Worm (Caenorhabditis elegans): ENCODE results near the gene rps-9.

rps-9 gene

DNA sequence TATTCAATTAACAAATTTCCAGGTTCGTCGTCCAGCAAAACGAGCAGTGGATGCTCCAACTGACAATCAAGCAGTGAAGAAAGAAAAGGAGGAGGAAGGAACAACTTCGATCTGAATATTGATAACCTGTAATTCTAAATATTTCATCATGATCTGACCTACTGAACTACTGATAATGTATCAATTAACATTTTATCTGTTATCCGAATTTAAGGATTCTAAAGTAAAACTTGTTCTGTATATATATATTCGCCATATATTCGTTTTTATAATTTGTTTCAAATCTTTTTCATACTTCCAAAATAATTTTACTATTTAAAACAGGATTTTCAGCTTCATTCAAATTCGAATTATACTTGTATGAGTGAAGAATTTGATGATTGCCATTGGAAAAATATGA, 18.3 kb downstream of the rps-9 start, which contains the start of gene apc-17:
apc-17 (plus strand) TSS at position 301 of the 400 bp plus-strand sequence.
- TF ChIP-seq W03F9.2 (tag; optimal IDR thresholded peaks at IDR 0.05) (no peak), him-1 (tag; optimal IDR thresholded peaks at IDR 0.05) (no peak), dao-5 (tag; optimal IDR thresholded peaks at IDR 0.05) (no peak)

DNA sequence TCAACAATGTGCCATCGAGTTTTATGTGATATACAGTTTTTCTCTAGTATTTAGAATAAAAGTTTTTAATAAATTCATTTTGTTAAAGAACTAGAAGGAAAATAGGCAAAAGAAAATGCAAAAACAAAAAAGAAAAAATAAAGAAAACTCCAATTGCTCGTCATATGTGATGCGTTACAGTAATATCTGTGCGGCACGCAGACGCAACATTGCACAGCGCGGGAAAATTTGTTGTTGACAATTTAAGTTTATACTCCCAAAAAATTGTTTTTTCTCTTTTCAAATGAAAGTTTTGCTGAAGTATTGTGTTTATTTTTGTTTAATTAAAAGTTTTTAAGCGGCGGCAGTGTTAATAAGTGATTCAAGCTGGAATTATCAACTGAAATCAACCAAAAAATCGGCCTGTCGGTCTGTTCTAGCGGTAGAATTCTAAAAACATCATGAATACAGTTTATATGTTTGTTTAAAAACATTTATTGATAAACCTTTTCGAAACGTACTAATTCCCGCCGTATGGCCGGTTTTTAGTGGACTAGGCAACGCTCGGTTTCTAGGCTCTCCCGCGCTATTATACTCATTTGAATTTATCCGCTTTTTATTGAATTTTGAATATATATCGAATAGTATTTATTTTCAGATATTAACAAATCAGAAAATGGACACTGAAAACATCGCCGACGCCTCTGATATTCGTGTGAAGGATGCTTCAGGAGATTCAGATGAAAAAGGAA, 20.0 kb downstream of the rps-9 start, which contains the start of gene nasp-1:
nasp-1 (plus strand) TSS at position 632 of the 731 bp plus-strand sequence.
- TF ChIP-seq W03F9.2 (tag; optimal IDR thresholded peaks at IDR 0.05): peak; percentile 8
- no peak for TF ChIP-seq dao-5 (tag; optimal IDR thresholded peaks at IDR 0.05)
- no peak for TF ChIP-seq him-1 (tag; optimal IDR thresholded peaks at IDR 0.05)

DNA sequence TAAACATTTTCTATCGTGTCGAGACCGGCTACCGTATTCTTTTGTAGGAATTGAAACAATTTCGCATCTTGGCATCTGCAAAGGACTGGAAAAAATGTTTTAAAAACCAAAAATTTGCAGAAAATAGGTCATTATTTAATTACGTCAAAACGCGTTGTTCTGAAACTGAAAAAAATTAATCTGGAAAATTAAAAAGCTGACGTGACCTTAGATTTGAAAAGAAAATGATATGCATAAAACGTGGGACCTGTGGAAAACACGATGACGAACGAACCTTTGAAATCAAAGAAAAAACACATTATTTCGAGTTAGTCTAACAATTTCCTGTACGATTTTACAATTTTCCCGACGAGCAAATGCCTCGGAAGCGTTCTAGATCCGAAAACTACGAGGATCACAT, 22.0 kb downstream of the rps-9 start, which contains the start of gene C09H10.9:
C09H10.9 (plus strand) TSS at position 301 of the 400 bp plus-strand sequence.
- TF ChIP-seq dao-5 (tag; optimal IDR thresholded peaks at IDR 0.05) (no peak), W03F9.2 (tag; optimal IDR thresholded peaks at IDR 0.05) (no peak), him-1 (tag; optimal IDR thresholded peaks at IDR 0.05) (no peak)

DNA sequence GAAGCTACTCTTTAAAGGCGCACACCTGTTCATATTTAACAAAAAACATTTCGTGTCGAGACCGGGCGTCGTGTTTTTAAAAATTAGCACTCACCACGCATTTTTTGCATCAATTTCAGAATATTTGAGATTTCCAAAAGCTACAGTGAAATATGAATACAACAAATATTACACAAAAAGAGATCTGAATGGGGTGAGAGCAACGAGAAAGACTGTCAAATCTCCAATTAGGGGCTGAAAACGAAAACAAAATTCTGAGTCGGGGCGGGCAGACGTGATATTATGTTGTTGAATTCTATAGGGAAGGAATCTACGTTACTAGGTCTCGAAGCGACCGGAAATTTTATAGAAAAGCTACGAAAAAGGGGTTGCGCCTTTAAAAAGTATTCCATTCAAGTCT, 22.5 kb downstream of the rps-9 start, which contains the start of gene C09H10.5:
C09H10.5 (minus strand) TSS at position 101 of the 400 bp plus-strand sequence.
- TF ChIP-seq dao-5 (tag; optimal IDR thresholded peaks at IDR 0.05): no peak
- TF ChIP-seq W03F9.2 (tag; optimal IDR thresholded peaks at IDR 0.05): no peak
- no peak for TF ChIP-seq him-1 (tag; optimal IDR thresholded peaks at IDR 0.05)

DNA sequence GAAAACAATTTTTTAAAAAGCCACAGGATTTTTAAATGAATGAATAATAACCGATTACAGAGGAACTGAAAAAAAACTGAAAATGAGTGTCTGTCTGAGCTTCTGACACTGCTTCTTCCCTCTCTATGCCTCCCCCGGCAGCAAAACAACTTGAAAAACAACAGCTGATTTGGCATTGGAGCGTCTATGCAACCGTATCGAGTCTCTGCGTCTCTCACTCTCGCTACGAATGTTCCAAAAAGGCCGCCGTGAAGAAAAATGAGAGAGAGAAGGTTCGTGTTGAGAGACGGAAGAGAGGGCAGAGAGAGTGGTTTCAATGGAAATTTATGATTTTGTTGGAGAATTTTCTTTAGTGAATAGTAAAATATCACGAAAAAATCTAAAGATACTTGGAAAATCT, 23.1 kb downstream of the rps-9 start:
- peak; percentile 64 for TF ChIP-seq W03F9.2 (tag; optimal IDR thresholded peaks at IDR 0.05)
- TF ChIP-seq dao-5 (tag; optimal IDR thresholded peaks at IDR 0.05): no peak

DNA sequence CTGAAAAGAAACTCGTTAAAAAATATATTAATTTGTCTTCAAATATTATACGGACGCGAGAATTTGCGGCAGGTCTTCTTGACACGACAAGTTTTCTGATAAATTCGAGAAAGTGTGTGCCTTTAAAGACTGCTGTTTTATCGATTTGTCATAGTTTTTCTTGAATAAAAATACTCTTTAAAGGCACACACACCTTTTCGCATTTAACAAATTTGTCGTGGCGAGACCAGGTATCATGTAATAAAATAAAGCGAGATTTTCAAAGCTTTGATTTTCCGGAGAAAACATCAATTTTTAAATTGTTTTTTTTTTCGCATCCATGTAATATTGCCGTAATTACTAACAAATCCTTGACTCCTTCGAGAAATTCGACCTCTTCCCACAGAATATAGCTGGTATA, 25.0 kb downstream of the rps-9 start:
- TF ChIP-seq him-1 (tag; optimal IDR thresholded peaks at IDR 0.05): no peak
- no peak for TF ChIP-seq W03F9.2 (tag; optimal IDR thresholded peaks at IDR 0.05)
- no peak for TF ChIP-seq dao-5 (tag; optimal IDR thresholded peaks at IDR 0.05)

DNA sequence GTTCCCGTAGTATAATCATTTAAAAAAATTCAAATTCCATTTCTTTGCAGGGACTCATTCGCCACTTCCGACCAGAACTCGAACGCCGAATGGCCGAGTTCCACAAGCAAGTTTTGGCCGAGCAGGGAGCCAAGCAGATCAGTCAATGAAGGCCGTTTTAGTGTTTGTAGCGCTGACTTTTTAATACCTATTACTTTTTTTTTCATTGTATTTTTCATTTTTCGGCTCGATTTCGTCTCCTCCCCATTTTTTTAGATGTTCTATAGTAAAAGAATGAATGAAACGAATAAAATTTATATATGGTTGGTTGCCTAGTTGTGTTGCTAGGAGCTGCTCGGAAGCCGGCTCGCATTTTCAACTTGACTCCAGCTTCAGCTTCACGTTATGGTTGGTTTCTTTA, 26.3 kb downstream of the rps-9 start, which contains the start of gene C09H10.4:
C09H10.4 (plus strand) TSS at position 301 of the 400 bp plus-strand sequence.
- TF ChIP-seq dao-5 (tag; optimal IDR thresholded peaks at IDR 0.05) (no peak), him-1 (tag; optimal IDR thresholded peaks at IDR 0.05) (no peak), W03F9.2 (tag; optimal IDR thresholded peaks at IDR 0.05) (no peak)

DNA sequence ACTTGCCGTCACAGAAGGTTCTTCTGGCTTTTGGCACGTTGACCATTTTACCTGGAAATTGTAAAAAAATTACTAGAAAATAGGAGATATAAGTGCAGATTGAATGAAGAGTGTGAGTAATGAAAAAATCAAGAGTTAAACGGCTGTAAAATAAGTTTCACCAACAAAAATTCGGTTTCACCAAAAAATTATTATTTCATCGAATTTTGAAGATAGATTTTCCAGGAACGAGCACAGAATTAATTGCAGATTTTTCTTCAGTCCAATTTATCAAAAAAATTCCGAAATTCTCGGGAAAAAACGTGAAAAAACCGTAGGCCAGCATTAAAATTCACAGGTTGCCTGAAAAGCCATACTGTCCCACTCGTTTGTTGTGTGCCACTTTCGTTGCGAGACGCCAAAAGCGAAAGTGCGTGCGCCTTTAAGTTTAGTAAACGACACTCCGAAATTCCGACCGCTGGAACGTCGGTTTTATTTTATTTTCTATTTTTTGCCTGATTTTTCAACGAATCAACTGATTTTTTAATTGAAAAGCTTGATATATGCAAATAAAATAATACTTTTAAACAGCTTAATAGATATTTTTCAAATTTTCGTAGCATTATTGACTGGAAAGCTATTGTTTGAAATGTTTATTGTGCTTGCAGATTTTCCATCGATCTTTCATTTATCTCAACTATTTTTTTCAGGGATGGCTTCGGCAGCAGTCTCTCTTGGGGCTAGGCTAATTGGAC, 28.8 kb downstream of the rps-9 start, which contains the start of the genes rpl-36.A and nuo-1:
rpl-36.A (minus strand) TSS at position 51 of the 734 bp plus-strand sequence.
nuo-1 (plus strand) TSS at position 684 of the 734 bp plus-strand sequence.
- no peak for TF ChIP-seq dao-5 (tag; optimal IDR thresholded peaks at IDR 0.05)
- TF ChIP-seq him-1 (tag; optimal IDR thresholded peaks at IDR 0.05): peak; percentile 28
- peak; percentile 87 for TF ChIP-seq W03F9.2 (tag; optimal IDR thresholded peaks at IDR 0.05)

DNA sequence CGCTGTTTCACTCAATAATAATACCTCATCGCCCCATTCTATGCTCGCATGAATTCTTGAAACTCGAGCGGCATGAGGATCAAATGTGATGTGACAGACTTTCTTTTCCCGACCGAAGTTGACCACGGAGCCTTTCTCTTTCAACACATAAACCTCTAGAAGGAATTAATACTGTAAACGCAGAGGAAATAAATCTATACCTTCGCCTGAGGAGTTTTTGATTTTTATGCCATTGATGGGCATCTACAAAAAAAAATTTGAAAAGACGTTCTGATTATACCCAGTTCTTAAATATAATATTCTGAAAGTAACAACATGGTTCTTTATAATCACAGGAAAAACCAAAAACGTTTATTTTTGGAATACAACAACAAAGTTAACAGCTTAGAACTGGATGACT, 29.9 kb downstream of the rps-9 start, which contains the start of gene nbs-1:
nbs-1 (minus strand) TSS at position 246 of the 400 bp plus-strand sequence.
- TF ChIP-seq W03F9.2 (tag; optimal IDR thresholded peaks at IDR 0.05): no peak
- no peak for TF ChIP-seq dao-5 (tag; optimal IDR thresholded peaks at IDR 0.05)
- no peak for TF ChIP-seq him-1 (tag; optimal IDR thresholded peaks at IDR 0.05)

DNA sequence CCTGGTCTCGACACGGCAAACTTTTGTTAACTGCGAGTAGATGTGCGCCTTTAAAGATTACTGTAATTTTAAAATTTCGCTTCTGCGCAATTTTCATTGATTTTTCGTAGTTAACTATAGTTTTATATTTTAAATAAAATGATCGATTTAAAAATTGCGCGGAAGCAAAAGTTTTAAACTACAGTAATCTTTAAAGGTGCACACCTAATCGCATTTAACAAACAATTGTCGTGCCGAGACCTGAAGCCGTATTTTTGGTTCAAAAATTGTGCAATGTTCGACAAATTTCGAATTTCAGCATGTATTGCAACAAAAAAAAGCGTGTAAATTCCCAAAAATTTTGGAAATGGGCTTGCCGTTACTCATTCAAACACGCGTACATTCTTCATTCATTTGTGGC, 31.7 kb downstream of the rps-9 start:
- TF ChIP-seq W03F9.2 (tag; optimal IDR thresholded peaks at IDR 0.05) (no peak), him-1 (tag; optimal IDR thresholded peaks at IDR 0.05) (no peak), dao-5 (tag; optimal IDR thresholded peaks at IDR 0.05) (no peak)

DNA sequence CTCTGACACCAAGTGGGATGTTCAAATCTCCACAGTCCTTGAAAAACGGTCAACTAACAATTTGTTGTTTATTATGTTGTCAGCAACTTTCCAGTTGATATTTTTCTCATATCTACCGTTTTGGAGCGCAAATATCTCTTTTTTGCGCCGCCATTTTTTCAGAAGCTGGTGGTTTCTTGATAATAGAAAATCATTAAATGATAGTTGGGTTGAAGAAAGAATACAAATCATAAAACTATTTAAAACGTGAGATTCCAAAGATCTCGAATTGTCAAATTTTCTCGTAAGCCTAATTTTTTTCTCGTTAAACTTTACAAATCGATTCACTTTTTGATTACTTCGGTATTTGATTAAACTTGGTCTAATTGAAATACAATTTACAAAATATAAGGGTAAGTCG, 33.7 kb downstream of the rps-9 start, which contains the start of gene rpl-42:
rpl-42 (plus strand) TSS at position 301 of the 400 bp plus-strand sequence.
- TF ChIP-seq W03F9.2 (tag; optimal IDR thresholded peaks at IDR 0.05) (no peak), him-1 (tag; optimal IDR thresholded peaks at IDR 0.05) (no peak), dao-5 (tag; optimal IDR thresholded peaks at IDR 0.05) (no peak)

DNA sequence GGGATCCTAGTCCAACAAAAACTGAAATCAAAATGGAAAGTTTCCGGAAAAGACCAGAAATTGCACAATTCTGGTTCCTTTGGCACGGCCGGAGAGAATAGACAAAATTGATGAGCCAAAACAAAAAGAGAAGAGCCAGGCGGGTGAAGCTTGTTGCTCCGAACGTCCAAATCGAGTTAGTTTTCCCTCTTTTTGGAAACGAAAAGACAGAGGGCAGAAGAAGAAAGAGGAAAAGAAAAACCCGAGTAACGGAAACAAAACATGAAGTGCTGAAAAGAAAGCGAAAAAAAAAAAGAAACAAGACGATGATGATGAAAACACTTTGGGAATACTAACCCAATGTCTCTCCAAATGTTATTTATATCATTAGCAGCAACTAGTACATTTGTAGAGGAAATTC, 34.6 kb downstream of the rps-9 start:
- TF ChIP-seq dao-5 (tag; optimal IDR thresholded peaks at IDR 0.05) (no peak), him-1 (tag; optimal IDR thresholded peaks at IDR 0.05) (no peak), W03F9.2 (tag; optimal IDR thresholded peaks at IDR 0.05) (no peak)

DNA sequence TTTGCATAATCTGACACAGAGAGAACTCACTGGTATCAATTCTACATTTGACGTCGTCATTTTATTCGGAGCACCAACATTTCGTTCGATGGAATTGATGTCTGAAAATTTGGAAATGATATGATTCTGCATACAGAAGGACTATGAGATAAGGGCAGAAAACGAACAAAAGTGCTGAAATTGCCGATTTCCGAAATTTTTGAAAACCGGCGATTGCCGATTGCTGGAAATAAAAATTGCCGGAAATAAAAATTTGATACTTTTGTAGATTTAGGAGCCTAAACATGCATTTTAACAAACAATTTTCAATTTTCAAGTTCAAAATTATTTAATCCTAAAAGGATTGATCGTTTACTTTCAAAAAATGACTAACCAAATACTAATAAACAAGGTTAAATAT, 36.8 kb downstream of the rps-9 start, which contains the start of gene unc-53:
unc-53 (minus strand) TSS at position 101 of the 400 bp plus-strand sequence.
- no peak for TF ChIP-seq dao-5 (tag; optimal IDR thresholded peaks at IDR 0.05)
- TF ChIP-seq him-1 (tag; optimal IDR thresholded peaks at IDR 0.05): no peak
- TF ChIP-seq W03F9.2 (tag; optimal IDR thresholded peaks at IDR 0.05): no peak

All from whole organism, L4/young adult.